Worm (Caenorhabditis elegans): Measurements from ENCODE around the gene gst-22.

- TF ChIP-seq him-1 (tag; optimal IDR thresholded peaks at IDR 0.05) (no peak), W03F9.2 (tag; optimal IDR thresholded peaks at IDR 0.05) (no peak)
These were observed 5.5 kb downstream of the gst-22 start, which contains the start of gene F11A5.13 for ce11 chrV:16226581-16226980.
